Fruit fly (Drosophila melanogaster) whole organism, prepupa: ENCODE results near the gene JYalpha.

Experiments
- Blimp-1 ChIP-seq: fragments of 200-800 bp; sonication (Bioruptor generic); optimal IDR thresholded peaks from 3 replicates; lab custom pipeline; 2017; ENCODE audit warnings: missing biosample characterization, missing genetic modification characterization, mild to moderate bottlenecking, moderate library complexity, missing genetic modification reagents
- CG11294 ChIP-seq: fragments of 200-800 bp; sonication (Bioruptor generic); IDR thresholded peaks from 2 replicates; pipeline ENCODE4 v1.3.6; 2022; ENCODE audit warnings: missing biosample characterization, missing genetic modification characterization
- CG11762 ChIP-seq: fragments of 200-800 bp; sonication (Bioruptor generic); optimal IDR thresholded peaks from 3 replicates; lab custom pipeline; 2016; ENCODE audit warnings: missing biosample characterization, missing genetic modification characterization; ENCODE audit not compliant: insufficient read depth
- CG11902 ChIP-seq: fragments of 200-800 bp; sonication (Bioruptor generic); optimal IDR thresholded peaks from 3 replicates; lab custom pipeline; 2016; ENCODE audit warnings: missing biosample characterization, missing genetic modification characterization
- CG16779 ChIP-seq: fragments of 200-800 bp; sonication (Bioruptor generic); optimal IDR thresholded peaks from 3 replicates; lab custom pipeline; 2017; ENCODE audit warnings: missing biosample characterization, mild to moderate bottlenecking, missing genetic modification characterization
- CG31627 ChIP-seq: fragments of 200-800 bp; sonication (Bioruptor generic); optimal IDR thresholded peaks from 3 replicates; lab custom pipeline; 2016; ENCODE audit warnings: missing biosample characterization, missing genetic modification characterization
- CG32006 ChIP-seq: fragments of 200-800 bp; sonication (Bioruptor generic); optimal IDR thresholded peaks from 3 replicates; lab custom pipeline; 2017; ENCODE audit warnings: missing biosample characterization, mild to moderate bottlenecking, missing genetic modification characterization
- CG34406 ChIP-seq: fragments of 200-800 bp; sonication (Bioruptor generic); optimal IDR thresholded peaks from 3 replicates; lab custom pipeline; 2016; ENCODE audit warnings: missing biosample characterization, missing genetic modification characterization
- CG3919 ChIP-seq: fragments of 200-800 bp; sonication (Bioruptor generic); optimal IDR thresholded peaks from 3 replicates; lab custom pipeline; 2016; ENCODE audit warnings: missing biosample characterization, missing genetic modification characterization
- CG4318 ChIP-seq: fragments of 200-800 bp; sonication (Bioruptor generic); optimal IDR thresholded peaks from 3 replicates; lab custom pipeline; 2017; ENCODE audit warnings: missing biosample characterization, mild to moderate bottlenecking, missing genetic modification characterization
- CG6276 ChIP-seq: fragments of 200-800 bp; sonication (Bioruptor generic); optimal IDR thresholded peaks from 2 replicates; lab custom pipeline; 2017; ENCODE audit warnings: missing biosample characterization, mild to moderate bottlenecking, missing genetic modification characterization
- CG6808 ChIP-seq: fragments of 200-800 bp; sonication (Bioruptor generic); optimal IDR thresholded peaks from 3 replicates; lab custom pipeline; 2017; ENCODE audit warnings: missing biosample characterization, missing genetic modification characterization, mild to moderate bottlenecking, moderate library complexity, missing genetic modification reagents
- CG6854 ChIP-seq: fragments of 200-800 bp; sonication (Bioruptor generic); optimal IDR thresholded peaks from 2 replicates; lab custom pipeline; 2017; ENCODE audit warnings: missing biosample characterization, mild to moderate bottlenecking, missing genetic modification characterization
- CG7368 ChIP-seq: fragments of 200-800 bp; sonication (Bioruptor generic); optimal IDR thresholded peaks from 3 replicates; lab custom pipeline; 2016; ENCODE audit warnings: missing biosample characterization, missing genetic modification characterization
- CG9139 ChIP-seq: fragments of 200-800 bp; sonication (Bioruptor generic); optimal IDR thresholded peaks from 3 replicates; lab custom pipeline; 2017; ENCODE audit warnings: missing biosample characterization, mild to moderate bottlenecking, missing genetic modification characterization
- Eip75B ChIP-seq: fragments of 200-800 bp; sonication (Bioruptor generic); optimal IDR thresholded peaks from 3 replicates; lab custom pipeline; 2016; ENCODE audit warnings: missing biosample characterization, missing genetic modification characterization
- Eip93F ChIP-seq: fragments of 200-800 bp; sonication (Bioruptor generic); optimal IDR thresholded peaks from 2 replicates; lab custom pipeline; 2016; ENCODE audit warnings: missing biosample characterization, mild to moderate bottlenecking, missing genetic modification characterization
- Ets21C ChIP-seq: fragments of 200-800 bp; sonication (Bioruptor generic); optimal IDR thresholded peaks from 3 replicates; lab custom pipeline; 2016; ENCODE audit warnings: missing biosample characterization, missing genetic modification characterization
- Ets96B ChIP-seq: fragments of 200-800 bp; optimal IDR thresholded peaks from 2 replicates; lab custom pipeline; 2019; ENCODE audit warnings: missing biosample characterization, mild to moderate bottlenecking, missing genetic modification characterization, moderate library complexity
- Gug ChIP-seq: fragments of 200-800 bp; sonication (Bioruptor generic); IDR thresholded peaks from 2 replicates; pipeline ENCODE4 v1.3.6; 2022; ENCODE audit warnings: missing biosample characterization, missing genetic modification characterization
- Hr38 ChIP-seq: sonication (Bioruptor generic); optimal IDR thresholded peaks from 2 replicates; lab custom pipeline; 2016; ENCODE audit warnings: missing biosample characterization, missing genetic modification characterization
- Hr39 ChIP-seq: fragments of 200-800 bp; sonication (Bioruptor generic); optimal IDR thresholded peaks from 2 replicates; lab custom pipeline; 2016; ENCODE audit warnings: missing biosample characterization, missing genetic modification characterization
- Hr4 ChIP-seq: fragments of 200-800 bp; sonication (Bioruptor generic); optimal IDR thresholded peaks from 3 replicates; lab custom pipeline; 2016; ENCODE audit warnings: missing biosample characterization, missing genetic modification characterization
- Lpt ChIP-seq: fragments of 200-800 bp; sonication (Bioruptor generic); optimal IDR thresholded peaks from 3 replicates; lab custom pipeline; 2016; ENCODE audit warnings: missing biosample characterization, missing genetic modification characterization
- Met ChIP-seq: fragments of 200-800 bp; sonication (Bioruptor generic); optimal IDR thresholded peaks from 3 replicates; lab custom pipeline; 2016; ENCODE audit warnings: missing biosample characterization, missing genetic modification characterization
- OdsH ChIP-seq: fragments of 200-800 bp; sonication (Bioruptor generic); optimal IDR thresholded peaks from 3 replicates; lab custom pipeline; 2016; ENCODE audit warnings: missing biosample characterization, missing genetic modification characterization
- Smox ChIP-seq: fragments of 200-800 bp; sonication (Bioruptor generic); optimal IDR thresholded peaks from 3 replicates; lab custom pipeline; 2016; ENCODE audit warnings: missing biosample characterization, missing genetic modification characterization
- Sox14 ChIP-seq: fragments of 200-800 bp; sonication (Bioruptor generic); optimal IDR thresholded peaks from 3 replicates; lab custom pipeline; 2016; ENCODE audit warnings: missing biosample characterization, missing genetic modification characterization
- Sox15 ChIP-seq: fragments of 200-800 bp; sonication (Bioruptor generic); optimal IDR thresholded peaks from 3 replicates; lab custom pipeline; 2016; ENCODE audit warnings: missing biosample characterization, missing genetic modification characterization
- achi ChIP-seq: fragments of 200-800 bp; sonication (Bioruptor generic); optimal IDR thresholded peaks from 3 replicates; lab custom pipeline; 2016; ENCODE audit warnings: missing biosample characterization, missing genetic modification characterization
- acj6 ChIP-seq: fragments of 200-800 bp; sonication (Bioruptor generic); optimal IDR thresholded peaks from 3 replicates; lab custom pipeline; 2016; ENCODE audit warnings: missing biosample characterization, missing genetic modification characterization
- eg ChIP-seq: fragments of 200-800 bp; sonication (Bioruptor generic); IDR thresholded peaks from 3 replicates; pipeline ENCODE4 v1.3.6; 2022; ENCODE audit warnings: missing biosample characterization, missing genetic modification characterization
- esn ChIP-seq: fragments of 200-800 bp; sonication (Bioruptor generic); optimal IDR thresholded peaks from 2 replicates; lab custom pipeline; 2016; ENCODE audit warnings: missing biosample characterization, mild to moderate bottlenecking, missing genetic modification characterization, moderate library complexity
- fd59A ChIP-seq: fragments of 200-800 bp; sonication (Bioruptor generic); optimal IDR thresholded peaks from 2 replicates; lab custom pipeline; 2017; ENCODE audit warnings: missing biosample characterization, mild to moderate bottlenecking, missing genetic modification characterization, missing genetic modification reagents
- fd85E ChIP-seq: fragments of 200-800 bp; sonication (Bioruptor generic); optimal IDR thresholded peaks from 3 replicates; lab custom pipeline; 2016; ENCODE audit warnings: missing biosample characterization, missing genetic modification characterization
- fkh ChIP-seq: fragments of 200-800 bp; sonication (Bioruptor generic); optimal IDR thresholded peaks from 3 replicates; lab custom pipeline; 2017; ENCODE audit warnings: missing biosample characterization, mild to moderate bottlenecking, missing genetic modification characterization, moderate library complexity
- lz ChIP-seq: fragments of 200-800 bp; sonication (Bioruptor generic); optimal IDR thresholded peaks from 3 replicates; lab custom pipeline; 2016; ENCODE audit warnings: missing biosample characterization, missing genetic modification characterization
- net ChIP-seq: fragments of 200-800 bp; sonication (Bioruptor generic); optimal IDR thresholded peaks from 3 replicates; lab custom pipeline; 2016; ENCODE audit warnings: missing biosample characterization, missing genetic modification characterization
- salr ChIP-seq, 2 experiments: fragments of 200-800 bp; sonication (Bioruptor generic); optimal IDR thresholded peaks; 3 replicates each; lab custom pipeline; 2016 to 2018; ENCODE audit warnings: missing biosample characterization in 2 of 2, missing genetic modification characterization in 2 of 2, mild to moderate bottlenecking in 1 of 2
- spab ChIP-seq: fragments of 200-800 bp; sonication (Bioruptor generic); optimal IDR thresholded peaks from 2 replicates; lab custom pipeline; 2017; ENCODE audit warnings: missing biosample characterization, mild to moderate bottlenecking, missing genetic modification characterization, missing genetic modification reagents
- svp ChIP-seq: fragments of 200-800 bp; sonication (Bioruptor generic); peaks from one replicate; lab custom pipeline; 2016; ENCODE audit warnings: missing biosample characterization, missing genetic modification characterization

JYalpha gene

dm6 chr4:579-978 lies at the start of gene JYalpha:
JYalpha (plus strand) TSS chr4:879.
- TF ChIP-seq CG6854 (GFP tag; lab: Kevin White, UChicago): no peak
- TF ChIP-seq Hr39 (GFP tag; lab: Kevin White, UChicago): no peak
- TF ChIP-seq Smox (GFP tag; lab: Kevin White, UChicago): no peak
- no peak for TF ChIP-seq lz
- no peak for TF ChIP-seq Hr4 (GFP tag; lab: Kevin White, UChicago)
- TF ChIP-seq Gug: no peak
- no peak for TF ChIP-seq net (GFP tag; lab: Kevin White, UChicago)
- TF ChIP-seq Hr38 (GFP tag; lab: Kevin White, UChicago): no peak
- no peak for TF ChIP-seq Blimp-1
- TF ChIP-seq CG11294 (GFP tag; lab: Robert Waterston, UW): no peak
- no peak for TF ChIP-seq CG16779 (tag; lab: Kevin White, UChicago)
- TF ChIP-seq Ets21C (GFP tag; lab: Kevin White, UChicago): no peak
- TF ChIP-seq, all 60 proteins: peak for 0

- TF ChIP-seq eg (GFP tag; lab: Robert Waterston, UW) (no peak), CG6808 (GFP tag; lab: Kevin White, UChicago) (no peak), CG32006 (GFP tag; lab: Kevin White, UChicago) (no peak), Lpt (GFP tag; lab: Kevin White, UChicago) (no peak), spab (GFP tag; lab: Kevin White, UChicago) (no peak), CG11762 (GFP tag; lab: Kevin White, UChicago) (no peak), CG11294 (GFP tag; lab: Robert Waterston, UW) (no peak), Eip75B (GFP tag; lab: Kevin White, UChicago) (no peak), Ets96B (no peak), fd59A (GFP tag; lab: Kevin White, UChicago) (no peak), CG6276 (GFP tag; lab: Kevin White, UChicago) (no peak), fd85E (GFP tag; lab: Kevin White, UChicago) (no peak)
Observed at dm6 chr4:1409-1808, 730 bp downstream of the JYalpha start.

dm6 chr4:42352-42751 lies 41.7 kb downstream of the JYalpha start:
- TF ChIP-seq svp: no peak
- TF ChIP-seq CG34406: no peak
- TF ChIP-seq Eip93F (GFP tag; lab: Kevin White, UChicago): no peak
- TF ChIP-seq CG9139 (GFP tag; lab: Kevin White, UChicago): no peak
- no peak for TF ChIP-seq spab (GFP tag; lab: Kevin White, UChicago)
- no peak for TF ChIP-seq Met (GFP tag; lab: Kevin White, UChicago)
- no peak for TF ChIP-seq Sox14 (GFP tag; lab: Kevin White, UChicago)
- no peak for TF ChIP-seq achi (GFP tag; lab: Kevin White, UChicago)
- no peak for TF ChIP-seq Ets96B

dm6 chr4:43179-43935 lies 42.7 kb downstream of the JYalpha start, which contains the start of gene PlexB:
PlexB (minus strand) TSS chr4:43778.
- TF ChIP-seq Blimp-1 (no peak), Ets21C (GFP tag; lab: Kevin White, UChicago) (no peak), Eip93F (GFP tag; lab: Kevin White, UChicago) (no peak), CG6808 (GFP tag; lab: Kevin White, UChicago) (no peak), CG4318 (no peak), spab (GFP tag; lab: Kevin White, UChicago) (no peak), Ets96B (no peak), CG31627 (GFP tag; lab: Kevin White, UChicago) (peak; percentile 27), Gug (no peak), Lpt (GFP tag; lab: Kevin White, UChicago) (no peak), CG16779 (tag; lab: Kevin White, UChicago) (no peak), salr (GFP tag; optimal IDR thresholded peaks at IDR 0.05; lab: Kevin White, UChicago) (no peak), Sox15 (GFP tag; lab: Kevin White, UChicago) (no peak), Hr39 (GFP tag; lab: Kevin White, UChicago) (peak; percentile 33), fd59A (GFP tag; lab: Kevin White, UChicago) (no peak), OdsH (GFP tag; lab: Kevin White, UChicago) (no peak), Sox14 (GFP tag; lab: Kevin White, UChicago) (no peak), CG32006 (GFP tag; lab: Kevin White, UChicago) (no peak), achi (GFP tag; lab: Kevin White, UChicago) (no peak), CG34406 (no peak), eg (GFP tag; lab: Robert Waterston, UW) (no peak), Smox (GFP tag; lab: Kevin White, UChicago) (no peak), CG3919 (GFP tag; lab: Kevin White, UChicago) (no peak), CG11902 (GFP tag; lab: Kevin White, UChicago) (no peak), Met (GFP tag; lab: Kevin White, UChicago) (no peak), CG6854 (GFP tag; lab: Kevin White, UChicago) (no peak), fd85E (GFP tag; lab: Kevin White, UChicago) (no peak), fkh (peak; percentile 70), CG9139 (GFP tag; lab: Kevin White, UChicago) (no peak), CG7368 (GFP tag; lab: Kevin White, UChicago) (no peak), esn (GFP tag; lab: Kevin White, UChicago) (no peak), acj6 (GFP tag; lab: Kevin White, UChicago) (no peak), lz (peak; percentile 11)
